Fruit fly (Drosophila melanogaster) whole organism, embryonic: ENCODE measurements around the gene Bdp1.
A peak's percentile ranks its signal among the peaks of the same experiment; 100 is the strongest.

Source experiments
- Awh ChIP-seq: fragments of 200-800 bp; sonication (Bioruptor generic); IDR thresholded peaks from 2 replicates; pipeline ENCODE4, ENCODE4 v1.3.6; 2022; ENCODE audit warnings: missing biosample characterization, missing genetic modification characterization
- CG10147 ChIP-seq: fragments of 200-800 bp; sonication (Bioruptor generic); optimal IDR thresholded peaks from 2 replicates; lab custom pipeline; 2019; ENCODE audit warnings: missing biosample characterization, mild to moderate bottlenecking, missing genetic modification characterization, moderate library complexity
- CG10462 ChIP-seq: fragments of 200-800 bp; sonication (Bioruptor generic); optimal IDR thresholded peaks from 2 replicates; lab custom pipeline; 2016; ENCODE audit warnings: missing biosample characterization, missing genetic modification characterization
- CG12155 ChIP-seq: fragments of 200-800 bp; sonication (Bioruptor generic); optimal IDR thresholded peaks from 3 replicates; lab custom pipeline; 2016; ENCODE audit warnings: missing biosample characterization, missing genetic modification characterization
- CG12299 ChIP-seq: fragments of 200-800 bp; sonication (Bioruptor generic); optimal IDR thresholded peaks from 2 replicates; lab custom pipeline; 2018; ENCODE audit warnings: missing biosample characterization, mild to moderate bottlenecking, missing genetic modification characterization
- CG12391 ChIP-seq: fragments of 200-800 bp; sonication (Bioruptor generic); optimal IDR thresholded peaks from 3 replicates; lab custom pipeline; 2018; ENCODE audit warnings: missing biosample characterization, mild to moderate bottlenecking, missing genetic modification characterization, moderate library complexity
- CG12769 ChIP-seq: fragments of 200-800 bp; sonication (Bioruptor generic); optimal IDR thresholded peaks from 2 replicates; lab custom pipeline; 2019; ENCODE audit warnings: missing biosample characterization, mild to moderate bottlenecking, missing genetic modification characterization, moderate library complexity
- CG13624 ChIP-seq: fragments of 200-800 bp; sonication (Bioruptor generic); optimal IDR thresholded peaks from 2 replicates; lab custom pipeline; 2016; ENCODE audit warnings: missing biosample characterization, missing genetic modification characterization
- CG1529 ChIP-seq: fragments of 200-800 bp; sonication (Bioruptor generic); optimal IDR thresholded peaks from 3 replicates; lab custom pipeline; 2018; ENCODE audit warnings: missing biosample characterization, missing genetic modification characterization
- CG2120 ChIP-seq: fragments of 200-800 bp; sonication (Bioruptor generic); optimal IDR thresholded peaks from 3 replicates; lab custom pipeline; 2016; ENCODE audit warnings: missing biosample characterization, missing genetic modification characterization
- CG2889 ChIP-seq: fragments of 200-800 bp; sonication (Bioruptor generic); IDR thresholded peaks from 3 replicates; pipeline ENCODE4 v1.3.6; 2022; ENCODE audit warnings: missing biosample characterization, missing genetic modification characterization
- CG3726 ChIP-seq: fragments of 200-800 bp; sonication (Bioruptor generic); IDR thresholded peaks from 3 replicates; pipeline ENCODE4, ENCODE4 v1.3.6; 2022; ENCODE audit warnings: missing biosample characterization, missing genetic modification characterization
- CG3838 ChIP-seq: fragments of 200-800 bp; sonication (Bioruptor generic); optimal IDR thresholded peaks from 3 replicates; lab custom pipeline; 2016; ENCODE audit warnings: missing biosample characterization, missing genetic modification characterization
- CG3995 ChIP-seq: fragments of 200-800 bp; sonication (Bioruptor generic); optimal IDR thresholded peaks from 3 replicates; lab custom pipeline; 2016; ENCODE audit warnings: missing biosample characterization, missing genetic modification characterization
- CG4820 ChIP-seq: fragments of 200-800 bp; sonication (Bioruptor generic); optimal IDR thresholded peaks from 3 replicates; lab custom pipeline; 2016; ENCODE audit warnings: missing biosample characterization, missing genetic modification characterization
- CG6689 ChIP-seq: fragments of 200-800 bp; sonication (Bioruptor generic); IDR thresholded peaks from 2 replicates; pipeline ENCODE4 v1.3.6; 2022; ENCODE audit warnings: missing biosample characterization, missing genetic modification characterization
- CG6854 ChIP-seq: fragments of 200-800 bp; sonication (Bioruptor generic); optimal IDR thresholded peaks from 3 replicates; lab custom pipeline; 2017; ENCODE audit warnings: missing biosample characterization, mild to moderate bottlenecking, missing genetic modification characterization
- CG7963 ChIP-seq: fragments of 200-800 bp; sonication (Bioruptor generic); IDR thresholded peaks from 3 replicates; pipeline ENCODE4 v1.3.6; 2022; ENCODE audit warnings: missing biosample characterization, missing genetic modification characterization; ENCODE audit not compliant: partially characterized antibody
- CG8089 ChIP-seq: fragments of 200-800 bp; sonication (Bioruptor generic); optimal IDR thresholded peaks from 3 replicates; lab custom pipeline; 2016; ENCODE audit warnings: missing biosample characterization, missing genetic modification characterization
- CG8765 ChIP-seq: fragments of 200-800 bp; sonication (Bioruptor generic); IDR thresholded peaks from 2 replicates; pipeline ENCODE4 v1.3.6; 2022; ENCODE audit warnings: missing biosample characterization, missing genetic modification characterization
- CG8944 ChIP-seq: fragments of 200-800 bp; sonication (Bioruptor generic); optimal IDR thresholded peaks from 3 replicates; lab custom pipeline; 2016; ENCODE audit warnings: missing biosample characterization, missing genetic modification characterization
- Dref ChIP-seq: fragments of 200-800 bp; sonication (Bioruptor generic); IDR thresholded peaks from 2 replicates; pipeline ENCODE4 v1.3.6; 2022; ENCODE audit warnings: missing biosample characterization, missing genetic modification characterization
- Ets97D ChIP-seq: fragments of 200-800 bp; sonication (Bioruptor generic); optimal IDR thresholded peaks from 3 replicates; lab custom pipeline; 2016; ENCODE audit warnings: missing biosample characterization, missing genetic modification characterization
- HHEX ChIP-seq: fragments of 200-800 bp; sonication (Bioruptor generic); optimal IDR thresholded peaks from 3 replicates; lab custom pipeline; 2017; ENCODE audit warnings: missing biosample characterization, mild to moderate bottlenecking, missing genetic modification characterization, missing genetic modification reagents
- HLH54F ChIP-seq: fragments of 200-800 bp; sonication (Bioruptor generic); optimal IDR thresholded peaks from 3 replicates; lab custom pipeline; 2016; ENCODE audit warnings: missing biosample characterization, missing genetic modification characterization
- Oli ChIP-seq: fragments of 200-800 bp; sonication (Bioruptor generic); optimal IDR thresholded peaks from 2 replicates; lab custom pipeline; 2018; ENCODE audit warnings: missing biosample characterization, mild to moderate bottlenecking, missing genetic modification characterization, moderate library complexity
- Poxn ChIP-seq: fragments of 200-800 bp; sonication (Bioruptor generic); IDR thresholded peaks from 2 replicates; pipeline ENCODE4 v1.3.6; 2022; ENCODE audit warnings: missing biosample characterization, missing genetic modification characterization
- Rx ChIP-seq: fragments of 200-800 bp; sonication (Bioruptor generic); IDR thresholded peaks from 2 replicates; pipeline ENCODE4 v1.3.6; 2022; ENCODE audit warnings: missing biosample characterization, missing genetic modification characterization
- Stat92E ChIP-seq, 3 experiments: fragments of >200 bp in 2 of 3; fragments of 200-800 bp in 1 of 3; sonication (Bioruptor generic) in 1 of 3; optimal IDR thresholded peaks; 2 replicates each; lab custom pipeline; 2017 to 2019; ENCODE audit warnings: missing biosample characterization in 3 of 3, missing genetic modification characterization in 3 of 3, mild to moderate bottlenecking in 1 of 3, moderate library complexity in 1 of 3
- Usf ChIP-seq: fragments of 200-800 bp; sonication (Bioruptor generic); optimal IDR thresholded peaks from 2 replicates; lab custom pipeline; 2017; ENCODE audit warnings: missing genotype, missing biosample characterization, missing genetic modification characterization
- ara ChIP-seq: fragments of 200-800 bp; sonication (Bioruptor generic); IDR thresholded peaks from 2 replicates; pipeline ENCODE4 v1.3.6; 2022; ENCODE audit warnings: missing biosample characterization, missing genetic modification characterization
- cad ChIP-seq: fragments of >200 bp; optimal IDR thresholded peaks from 2 replicates; lab custom pipeline; 2017; ENCODE audit warnings: missing biosample characterization, missing genetic modification characterization
- chm ChIP-seq: fragments of 200-800 bp; sonication (Bioruptor generic); IDR thresholded peaks from 2 replicates; pipeline ENCODE4 v1.3.6; 2022; ENCODE audit warnings: missing biosample characterization, missing genetic modification characterization
- crol ChIP-seq: fragments of 200-800 bp; sonication (Bioruptor generic); IDR thresholded peaks from 2 replicates; pipeline ENCODE4 v1.3.6; 2022; ENCODE audit warnings: missing biosample characterization, missing genetic modification characterization
- esg ChIP-seq: fragments of 200-800 bp; sonication (Bioruptor generic); conservative IDR thresholded peaks from 2 replicates; pipeline ENCODE4 v1.3.6; 2022; ENCODE audit warnings: missing biosample characterization, missing genetic modification characterization
- fd64A ChIP-seq: fragments of 200-800 bp; sonication (Bioruptor generic); optimal IDR thresholded peaks from 3 replicates; lab custom pipeline; 2018; ENCODE audit warnings: missing biosample characterization, mild to moderate bottlenecking, missing genetic modification characterization
- gem ChIP-seq: fragments of 200-800 bp; sonication (Bioruptor generic); optimal IDR thresholded peaks from 2 replicates; lab custom pipeline; 2019; ENCODE audit warnings: missing biosample characterization, mild to moderate bottlenecking, missing genetic modification characterization, moderate library complexity
- jing ChIP-seq: fragments of 200-800 bp; sonication (Bioruptor generic); optimal IDR thresholded peaks from 2 replicates; lab custom pipeline; 2018; ENCODE audit warnings: missing biosample characterization, mild to moderate bottlenecking, missing genetic modification characterization
- ken ChIP-seq: fragments of 200-800 bp; sonication (Bioruptor generic); IDR thresholded peaks from 3 replicates; pipeline ENCODE4 v1.3.6; 2022; ENCODE audit warnings: missing biosample characterization, missing genetic modification characterization
- lola ChIP-seq, 3 experiments: fragments of >200 bp in 2 of 3; fragments of 200-800 bp in 1 of 3; sonication (Bioruptor generic) in 1 of 3; optimal IDR thresholded peaks; 2 replicates each; lab custom pipeline; 2017 to 2019; ENCODE audit warnings: missing biosample characterization in 3 of 3, missing genetic modification characterization in 3 of 3, mild to moderate bottlenecking in 1 of 3, moderate library complexity in 1 of 3
- lov ChIP-seq, 2 experiments: fragments of 200-800 bp in 1 of 2; fragments of >200 bp in 1 of 2; sonication (Bioruptor generic) in 1 of 2; IDR thresholded peaks in 1 of 2; optimal IDR thresholded peaks in 1 of 2; 2 replicates in 1 of 2; 3 replicates in 1 of 2; pipeline versions ENCODE4 v1.3.6 to Lab custom; 2017 to 2022; ENCODE audit warnings: missing biosample characterization in 1 of 2, missing genetic modification characterization in 1 of 2
- psq ChIP-seq: fragments of 200-800 bp; sonication (Bioruptor generic); optimal IDR thresholded peaks from 2 replicates; lab custom pipeline; 2017; ENCODE audit warnings: missing biosample characterization, missing genetic modification characterization
- salm ChIP-seq: fragments of 200-800 bp; sonication (Bioruptor generic); optimal IDR thresholded peaks from 2 replicates; lab custom pipeline; 2018; ENCODE audit warnings: missing biosample characterization, mild to moderate bottlenecking, missing genetic modification characterization
- scrt ChIP-seq: fragments of 200-800 bp; sonication (Bioruptor generic); optimal IDR thresholded peaks from 2 replicates; lab custom pipeline; 2018; ENCODE audit warnings: missing biosample characterization, mild to moderate bottlenecking, missing genetic modification characterization, moderate library complexity
- sr ChIP-seq: fragments of 200-800 bp; sonication (Bioruptor generic); IDR thresholded peaks from 3 replicates; pipeline ENCODE4 v1.3.6; 2022; ENCODE audit warnings: missing biosample characterization, missing genetic modification characterization
- tap ChIP-seq: fragments of 200-800 bp; optimal IDR thresholded peaks from 3 replicates; lab custom pipeline; 2019; ENCODE audit warnings: missing biosample characterization, mild to moderate bottlenecking, missing genetic modification characterization, moderate library complexity
- ttk ChIP-seq: fragments of 200-800 bp; sonication (Bioruptor generic); IDR thresholded peaks from 2 replicates; pipeline ENCODE4 v2.1.2; 2022; ENCODE audit warnings: missing biosample characterization, missing genetic modification characterization
- usp ChIP-seq: fragments of >200 bp; optimal IDR thresholded peaks from 2 replicates; lab custom pipeline; 2017; ENCODE audit warnings: missing biosample characterization, missing genetic modification characterization
- vfl ChIP-seq: fragments of 200-800 bp; sonication (Bioruptor generic); optimal IDR thresholded peaks from 2 replicates; lab custom pipeline; 2016; ENCODE audit warnings: missing biosample characterization, missing genetic modification characterization

The Bdp1 gene

dm6 chr2L:13373435-13374242, at the start of gene Bdp1, which contains the start of gene CG6565 (continued):
- TF ChIP-seq lola (GFP tag; optimal IDR thresholded peaks at IDR 0.05; lab: Kevin White, UChicago) (peak in 1 of 3 experiments; percentile 97), sr (GFP tag; lab: Robert Waterston, UW) (peak; percentile 67; the same call in 1 of the 3 replicates), usp (GFP tag; lab: Kevin White, UChicago) (no peak), jing (GFP tag; lab: Kevin White, UChicago) (peak; percentile 96), scrt (GFP tag; lab: Kevin White, UChicago) (peak; percentile 86), CG12391 (tag; lab: Kevin White, UChicago) (peak; percentile 98), chm (GFP tag; lab: Robert Waterston, UW) (peak; percentile 91), CG12769 (tag; lab: Kevin White, UChicago) (no peak), Ets97D (GFP tag; lab: Kevin White, UChicago) (peak; percentile 95), Rx (GFP tag; lab: Robert Waterston, UW) (peak; percentile 93), Awh (GFP tag; lab: Robert Waterston, UW) (peak; percentile 84), CG12299 (tag; lab: Kevin White, UChicago) (peak; percentile 92), CG7963 (no peak), gem (tag; lab: Kevin White, UChicago) (peak; percentile 98), CG13624 (GFP tag; lab: Kevin White, UChicago) (peak; percentile 99), esg (GFP tag; lab: Robert Waterston, UW) (peak; percentile 97), HLH54F (GFP tag; lab: Kevin White, UChicago) (peak; percentile 99), lov (optimal IDR thresholded peaks at IDR 0.05; lab: Kevin White, UChicago) (no peak), lov (GFP tag; IDR thresholded peaks at IDR 0.05; lab: Robert Waterston, UW) (peak; percentile 85; the same call in 2 of the 3 replicates), vfl (GFP tag; lab: Kevin White, UChicago) (peak; percentile 97), fd64A (GFP tag; lab: Kevin White, UChicago) (peak; percentile 70), CG3838 (GFP tag; lab: Kevin White, UChicago) (peak; percentile 95), Usf (GFP tag; lab: Kevin White, UChicago) (peak; percentile 97), Poxn (GFP tag; lab: Robert Waterston, UW) (peak; percentile 94), cad (GFP tag; lab: Kevin White, UChicago) (no peak), ttk (GFP tag; lab: Robert Waterston, UW) (peak; percentile 91), CG10462 (GFP tag; lab: Kevin White, UChicago) (peak; percentile 98), salm (peak; percentile 88), ara (GFP tag; lab: Robert Waterston, UW) (peak; percentile 92), CG4820 (peak; percentile 97), CG2120 (GFP tag; lab: Kevin White, UChicago) (peak; percentile 99), CG3726 (GFP tag; lab: Robert Waterston, UW) (peak; percentile 89; the same call in 2 of the 3 replicates), Oli (tag; lab: Kevin White, UChicago) (peak; percentile 96), crol (GFP tag; lab: Robert Waterston, UW) (peak; percentile 94), tap (tag; lab: Kevin White, UChicago) (peak; percentile 75), psq (peak; percentile 93), CG10147 (GFP tag; lab: Kevin White, UChicago) (peak; percentile 93), CG2889 (GFP tag; lab: Robert Waterston, UW) (peak; percentile 90), CG3995 (GFP tag; lab: Kevin White, UChicago) (peak; percentile 95), CG1529 (GFP tag; lab: Kevin White, UChicago) (peak; percentile 95), Dref (GFP tag; lab: Robert Waterston, UW) (peak; percentile 26; the same call in 1 of the 2 replicates), CG6854 (peak; percentile 88), Stat92E (GFP tag; optimal IDR thresholded peaks at IDR 0.05; lab: Kevin White, UChicago) (peak in 1 of 3 experiments; percentile 55), CG8089 (GFP tag; lab: Kevin White, UChicago) (peak; percentile 98), HHEX (GFP tag; lab: Kevin White, UChicago) (peak; percentile 97), CG8765 (GFP tag; lab: Robert Waterston, UW) (peak; percentile 95; the same call in 1 of the 2 replicates), CG6689 (GFP tag; lab: Robert Waterston, UW) (peak; percentile 98), CG12155 (peak; percentile 97), ken (peak; percentile 95), CG8944 (GFP tag; lab: Kevin White, UChicago) (peak; percentile 99)
